Fruit fly (Drosophila melanogaster): Measurements from ENCODE around the gene CG18666.

Gene CG18666

dm6 chr2L:11057333-11058110 is 22.9 kb downstream of the CG18666 start (continued):
- TF ChIP-seq ewg (GFP tag; optimal IDR thresholded peaks at IDR 0.05) (peak; percentile 54), en (GFP tag; optimal IDR thresholded peaks at IDR 0.05) (no peak), salm (tag; optimal IDR thresholded peaks at IDR 0.05) (peak; percentile 44), E2f1 (GFP tag; IDR thresholded peaks at IDR 0.05) (peak; percentile 56), pzg (GFP tag; optimal IDR thresholded peaks at IDR 0.05) (no peak), CG11696 (GFP tag; IDR thresholded peaks at IDR 0.05) (no peak; the same call in 1 of the 2 replicates), CG32772 (GFP tag; IDR thresholded peaks at IDR 0.05) (peak; percentile 63), CG7556 (GFP tag; optimal IDR thresholded peaks at IDR 0.05) (peak; percentile 89), CG15073 (GFP tag; optimal IDR thresholded peaks at IDR 0.05) (peak; percentile 12), Doc3 (GFP tag; IDR thresholded peaks at IDR 0.05; ENCODE audit: partially characterized antibody) (no peak), CG7357 (GFP tag; IDR thresholded peaks at IDR 0.05) (no peak), Lpt (GFP tag; optimal IDR thresholded peaks at IDR 0.05) (no peak), Bdp1 (GFP tag; optimal IDR thresholded peaks at IDR 0.05) (peak; percentile 46), CG32767 (GFP tag; IDR thresholded peaks at IDR 0.05) (peak; percentile 73; the same call in 1 of the 2 replicates), CTCF (GFP tag; optimal IDR thresholded peaks at IDR 0.05) (peak; percentile 2), Nf-YC (tag; optimal IDR thresholded peaks at IDR 0.05) (peak; percentile 75), CG7745 (tag; optimal IDR thresholded peaks at IDR 0.05) (no peak), Usf (GFP tag; optimal IDR thresholded peaks at IDR 0.05) (peak; percentile 28), CG6689 (GFP tag; IDR thresholded peaks at IDR 0.05) (peak; percentile 64), Stat92E (GFP tag; optimal IDR thresholded peaks at IDR 0.05) (peak in 1 of 3 experiments; percentile 9), Hr78 (GFP tag; optimal IDR thresholded peaks at IDR 0.05) (no peak), MESR4 (GFP tag; optimal IDR thresholded peaks at IDR 0.05) (no peak), YL-1 (GFP tag; optimal IDR thresholded peaks at IDR 0.05) (peak; percentile 19), CG34376 (GFP tag; optimal IDR thresholded peaks at IDR 0.05) (peak; percentile 53), ab (GFP tag; optimal IDR thresholded peaks at IDR 0.05) (peak; percentile 72), CG7839 (tag; optimal IDR thresholded peaks at IDR 0.05) (peak; percentile 86), ato (GFP tag; IDR thresholded peaks at IDR 0.05; ENCODE audit: partially characterized antibody) (no peak), tll (GFP tag; optimal IDR thresholded peaks at IDR 0.05) (no peak), CG5180 (GFP tag; optimal IDR thresholded peaks at IDR 0.05) (peak; percentile 53), gcm (GFP tag; optimal IDR thresholded peaks at IDR 0.05) (peak; percentile 54), HLHmδ (GFP tag; optimal IDR thresholded peaks at IDR 0.05) (no peak), unc-4 (GFP tag; IDR thresholded peaks at IDR 0.05; ENCODE audit: partially characterized antibody) (no peak), CG15696 (tag; optimal IDR thresholded peaks at IDR 0.05) (no peak), CG2678 (tag; optimal IDR thresholded peaks at IDR 0.05) (peak; percentile 90), Gug (GFP tag; IDR thresholded peaks at IDR 0.05) (peak; percentile 80), CG12299 (tag; optimal IDR thresholded peaks at IDR 0.05) (peak; percentile 55), CG11504 (tag; optimal IDR thresholded peaks at IDR 0.05) (peak; percentile 87), sens-2 (GFP tag; IDR thresholded peaks at IDR 0.05) (no peak), CG11456 (GFP tag; IDR thresholded peaks at IDR 0.05) (peak; percentile 83; the same call in 2 of the 3 replicates), sima (GFP tag; optimal IDR thresholded peaks at IDR 0.05) (no peak), CG3065 (GFP tag; optimal IDR thresholded peaks at IDR 0.05) (peak; percentile 13), sqz (GFP tag; optimal IDR thresholded peaks at IDR 0.05) (peak; percentile 52), CG1792 (GFP tag; optimal IDR thresholded peaks at IDR 0.05) (no peak), CG8281 (tag; optimal IDR thresholded peaks at IDR 0.05) (peak; percentile 45), da (GFP tag; optimal IDR thresholded peaks at IDR 0.05) (peak; percentile 27), HmgD (GFP tag; optimal IDR thresholded peaks at IDR 0.05) (no peak), crc (GFP tag; optimal IDR thresholded peaks at IDR 0.05) (peak; percentile 36), CG17385 (GFP tag; optimal IDR thresholded peaks at IDR 0.05) (peak; percentile 72)

All from whole organism, embryonic.